Worm (Caenorhabditis elegans) whole organism, L2 larva: ENCODE data around the gene timm-17B.1.

Source experiments
- C34F6.9 ChIP-seq: fragments of 150-350 bp; optimal IDR thresholded peaks from 2 replicates; lab custom pipeline; 2014; ENCODE audit warnings: missing biosample characterization, missing genetic modification characterization
- F13H6.1 ChIP-seq: sonication (generic microtip); optimal IDR thresholded peaks from 2 replicates; lab custom pipeline; 2016; ENCODE audit warnings: missing genetic modification characterization, missing compliant biosample characterization
- R02D3.7 ChIP-seq: fragments of 150-350 bp; optimal IDR thresholded peaks from 2 replicates; lab custom pipeline; 2014; ENCODE audit warnings: missing biosample characterization, missing genetic modification characterization
- Y55F3AM.14 ChIP-seq: fragments of 200-800 bp; sonication (Bioruptor generic); optimal IDR thresholded peaks from 2 replicates; lab custom pipeline; 2018; ENCODE audit warnings: mild to moderate bottlenecking, missing genetic modification characterization, missing compliant biosample characterization
- ZK546.5 ChIP-seq: sonication (generic microtip); optimal IDR thresholded peaks from 2 replicates; lab custom pipeline; 2017; ENCODE audit warnings: missing biosample characterization, missing genetic modification characterization
- alr-1 ChIP-seq: fragments of 150-350 bp; optimal IDR thresholded peaks from 2 replicates; lab custom pipeline; 2014; ENCODE audit warnings: missing biosample characterization, missing genetic modification characterization
- aly-2 ChIP-seq: fragments of 150-350 bp; optimal IDR thresholded peaks from 2 replicates; lab custom pipeline; 2014; ENCODE audit warnings: missing biosample characterization, missing genetic modification characterization
- ama-1 ChIP-seq: fragments of 150-350 bp; optimal IDR thresholded peaks from 2 replicates; lab custom pipeline; 2018; ENCODE audit warnings: inconsistent platforms
- blmp-1 ChIP-seq: sonication (generic microtip); optimal IDR thresholded peaks from 2 replicates; lab custom pipeline; 2017; ENCODE audit warnings: missing genetic modification characterization, mild to moderate bottlenecking, missing compliant biosample characterization, antibody characterized with exemption, moderate library complexity; ENCODE audit not compliant: insufficient read depth
- ceh-16 ChIP-seq: fragments of 150-350 bp; optimal IDR thresholded peaks from 2 replicates; lab custom pipeline; 2014; ENCODE audit warnings: missing biosample characterization, missing genetic modification characterization
- ceh-82 ChIP-seq: fragments of 150-350 bp; optimal IDR thresholded peaks from 2 replicates; lab custom pipeline; 2014; ENCODE audit warnings: missing biosample characterization, missing genetic modification characterization
- crh-2 ChIP-seq: sonication (generic microtip); optimal IDR thresholded peaks from 2 replicates; lab custom pipeline; 2017; ENCODE audit warnings: missing biosample characterization, missing genetic modification characterization
- dmd-4 ChIP-seq: sonication (generic microtip); optimal IDR thresholded peaks from 2 replicates; lab custom pipeline; 2017; ENCODE audit warnings: missing biosample characterization, missing genetic modification characterization
- egl-27 ChIP-seq: sonication (generic microtip); optimal IDR thresholded peaks from 3 replicates; lab custom pipeline; 2017; ENCODE audit warnings: missing biosample characterization, missing genetic modification reagents, missing genetic modification characterization
- elt-1 ChIP-seq: fragments of 150-350 bp; optimal IDR thresholded peaks from 2 replicates; lab custom pipeline; 2014; ENCODE audit warnings: missing biosample characterization, missing genetic modification characterization
- elt-3 ChIP-seq: sonication (generic microtip); optimal IDR thresholded peaks from 2 replicates; lab custom pipeline; 2017; ENCODE audit warnings: missing biosample characterization, missing genetic modification characterization
- fos-1 ChIP-seq: fragments of 150-350 bp; optimal IDR thresholded peaks from 2 replicates; lab custom pipeline; 2014; ENCODE audit warnings: missing biosample characterization, missing genetic modification characterization
- gmeb-1 ChIP-seq: fragments of 150-350 bp; optimal IDR thresholded peaks from 2 replicates; lab custom pipeline; 2014; ENCODE audit warnings: missing biosample characterization, missing genetic modification characterization
- lin-11 ChIP-seq: fragments of 150-350 bp; sonication (generic microtip); optimal IDR thresholded peaks from 2 replicates; lab custom pipeline; 2014; ENCODE audit warnings: missing biosample characterization, missing genetic modification characterization, inconsistent platforms, mixed read lengths
- lin-13 ChIP-seq: fragments of 150-350 bp; optimal IDR thresholded peaks from 2 replicates; lab custom pipeline; 2014; ENCODE audit warnings: missing biosample characterization, missing genetic modification reagents, missing genetic modification characterization
- lin-39 ChIP-seq: fragments of 150-350 bp; optimal IDR thresholded peaks from 2 replicates; lab custom pipeline; 2014; ENCODE audit warnings: missing biosample characterization, missing genetic modification reagents, missing genetic modification characterization
- lsy-2 ChIP-seq, 2 experiments: fragments of 150-350 bp in 1 of 2; sonication (generic microtip) in 1 of 2; optimal IDR thresholded peaks; 2 replicates each; lab custom pipeline; 2014 to 2017; ENCODE audit warnings: missing biosample characterization in 2 of 2, missing genetic modification characterization in 2 of 2
- mab-5 ChIP-seq: fragments of 150-350 bp; optimal IDR thresholded peaks from 2 replicates; lab custom pipeline; 2014; ENCODE audit warnings: missing biosample characterization, missing genetic modification characterization
- mbf-1 ChIP-seq: sonication (generic microtip); optimal IDR thresholded peaks from 2 replicates; lab custom pipeline; 2017; ENCODE audit warnings: missing biosample characterization, missing genetic modification characterization
- mdl-1 ChIP-seq, 2 experiments: fragments of 150-350 bp in 1 of 2; sonication (generic microtip) in 1 of 2; optimal IDR thresholded peaks; 2 replicates each; lab custom pipeline; 2017; ENCODE audit warnings: missing biosample characterization in 2 of 2, missing genetic modification characterization in 2 of 2
- nhr-10 ChIP-seq: sonication (generic microtip); optimal IDR thresholded peaks from 2 replicates; lab custom pipeline; 2017; ENCODE audit warnings: missing biosample characterization, missing genetic modification characterization
- nhr-11 ChIP-seq: fragments of 150-350 bp; optimal IDR thresholded peaks from 2 replicates; lab custom pipeline; 2014; ENCODE audit warnings: missing biosample characterization, missing genetic modification characterization
- nhr-12 ChIP-seq: fragments of 150-350 bp; optimal IDR thresholded peaks from 2 replicates; lab custom pipeline; 2014; ENCODE audit warnings: missing biosample characterization, missing genetic modification characterization
- nhr-129 ChIP-seq: fragments of 150-350 bp; optimal IDR thresholded peaks from 2 replicates; lab custom pipeline; 2014; ENCODE audit warnings: missing biosample characterization, missing genetic modification characterization
- nhr-21 ChIP-seq: fragments of 150-350 bp; optimal IDR thresholded peaks from 2 replicates; lab custom pipeline; 2014; ENCODE audit warnings: missing biosample characterization, missing genetic modification characterization
- nhr-23 ChIP-seq: fragments of 150-350 bp; optimal IDR thresholded peaks from 2 replicates; lab custom pipeline; 2014; ENCODE audit warnings: missing biosample characterization, missing genetic modification reagents, missing genetic modification characterization
- nhr-237 ChIP-seq: fragments of 150-350 bp; optimal IDR thresholded peaks from 2 replicates; lab custom pipeline; 2014; ENCODE audit warnings: missing biosample characterization, missing genetic modification characterization
- nhr-25 ChIP-seq: fragments of 150-350 bp; sonication (generic microtip); optimal IDR thresholded peaks from 3 replicates; lab custom pipeline; 2014; ENCODE audit warnings: missing biosample characterization, missing genetic modification characterization
- nhr-6 ChIP-seq: fragments of 150-350 bp; optimal IDR thresholded peaks from 2 replicates; lab custom pipeline; 2014; ENCODE audit warnings: missing biosample characterization, missing genetic modification characterization
- nhr-77 ChIP-seq: fragments of 150-350 bp; optimal IDR thresholded peaks from 2 replicates; lab custom pipeline; 2014; ENCODE audit warnings: missing biosample characterization, missing genetic modification characterization
- peb-1 ChIP-seq: fragments of 150-350 bp; optimal IDR thresholded peaks from 2 replicates; lab custom pipeline; 2014; ENCODE audit warnings: missing biosample characterization, missing genetic modification characterization
- sem-4 ChIP-seq: fragments of 150-350 bp; optimal IDR thresholded peaks from 2 replicates; lab custom pipeline; 2014; ENCODE audit warnings: missing biosample characterization, missing genetic modification reagents, missing genetic modification characterization
- skn-1 ChIP-seq: sonication (generic microtip); optimal IDR thresholded peaks from 2 replicates; lab custom pipeline; 2017; ENCODE audit warnings: missing biosample characterization, missing genetic modification characterization
- sma-3 ChIP-seq: sonication (generic microtip); optimal IDR thresholded peaks from 2 replicates; lab custom pipeline; 2016; ENCODE audit warnings: missing genetic modification reagents, missing genetic modification characterization, missing compliant biosample characterization
- sma-9 ChIP-seq, 2 experiments: fragments of 150-350 bp in 1 of 2; sonication (generic microtip) in 1 of 2; optimal IDR thresholded peaks; 2 replicates each; lab custom pipeline; 2014 to 2016; ENCODE audit warnings: missing genetic modification characterization in 2 of 2, mild to moderate bottlenecking in 1 of 2, missing biosample characterization in 1 of 2, missing compliant biosample characterization in 1 of 2, missing genetic modification reagents in 1 of 2, moderate library complexity in 1 of 2
- snpc-4 ChIP-seq: fragments of 150-350 bp; optimal IDR thresholded peaks from 2 replicates; lab custom pipeline; 2014; ENCODE audit warnings: missing biosample characterization, missing genetic modification characterization
- unc-39 ChIP-seq: fragments of 150-350 bp; optimal IDR thresholded peaks from 2 replicates; lab custom pipeline; 2014; ENCODE audit warnings: missing biosample characterization, missing genetic modification characterization
- unc-55 ChIP-seq: fragments of 150-350 bp; sonication (generic microtip); optimal IDR thresholded peaks from 3 replicates; lab custom pipeline; 2014; ENCODE audit warnings: missing biosample characterization, missing genetic modification reagents, missing genetic modification characterization
- unc-62 ChIP-seq: fragments of 150-350 bp; optimal IDR thresholded peaks from 2 replicates; lab custom pipeline; 2014; ENCODE audit warnings: missing biosample characterization, missing genetic modification reagents, missing genetic modification characterization
- zag-1 ChIP-seq: fragments of 150-350 bp; optimal IDR thresholded peaks from 2 replicates; lab custom pipeline; 2014; ENCODE audit warnings: missing biosample characterization, missing genetic modification characterization
- ztf-1 ChIP-seq: fragments of 200-800 bp; sonication (Bioruptor generic); conservative IDR thresholded peaks from 2 replicates; pipeline ENCODE4 v1.3.6; 2022; ENCODE audit warnings: missing genetic modification characterization, missing compliant biosample characterization
- ztf-11 ChIP-seq: sonication (generic microtip); optimal IDR thresholded peaks from 2 replicates; lab custom pipeline; 2017; ENCODE audit warnings: missing biosample characterization, missing genetic modification characterization
- ztf-4 ChIP-seq: fragments of 150-350 bp; optimal IDR thresholded peaks from 2 replicates; lab custom pipeline; 2014; ENCODE audit warnings: missing biosample characterization, missing genetic modification characterization

Gene timm-17B.1

ce11 chrIV:4751814-4752213, 6.5 kb upstream of the timm-17B.1 start, which contains the start of gene Y17G9B.4:
TSS of gene Y17G9B.4 (plus strand) at chrIV:4752119.
- TF ChIP-seq mdl-1 (tag; optimal IDR thresholded peaks at IDR 0.05; lab: Kevin White, UChicago) (no peak), zag-1 (tag; lab: Kevin White, UChicago) (no peak), elt-3 (tag; lab: Kevin White, UChicago) (no peak), unc-62 (GFP tag; lab: Kevin White, UChicago) (no peak), egl-27 (tag; lab: Kevin White, UChicago) (no peak), ztf-1 (GFP tag; lab: Robert Waterston, UW) (no peak), ama-1 (lab: Kevin White, UChicago) (no peak), ztf-4 (tag; lab: Kevin White, UChicago) (no peak), sma-3 (GFP tag; lab: Kevin White, UChicago) (no peak), gmeb-1 (tag; lab: Kevin White, UChicago) (no peak), mab-5 (no peak), lin-39 (tag; lab: Kevin White, UChicago) (no peak), ZK546.5 (tag; lab: Kevin White, UChicago) (no peak), aly-2 (tag; lab: Kevin White, UChicago) (no peak), lin-13 (GFP tag; lab: Kevin White, UChicago) (no peak), nhr-23 (tag; lab: Kevin White, UChicago) (no peak), lin-11 (no peak), unc-55 (GFP tag; lab: Kevin White, UChicago) (no peak)

ce11 chrIV:4749728-4750278, 4.5 kb upstream of the timm-17B.1 start, which contains the start of the genes rpl-20 and Y17G9B.5:
TSS of gene rpl-20 (minus strand) at chrIV:4749778.
TSS of gene Y17G9B.5 (plus strand) at chrIV:4750240.
- peak; percentile 99 for TF ChIP-seq lin-13 (GFP tag; lab: Kevin White, UChicago)
- TF ChIP-seq nhr-77 (tag; lab: Kevin White, UChicago) = peak; percentile 95
- TF ChIP-seq ceh-82 (tag; lab: Kevin White, UChicago) = peak; percentile 97
- TF ChIP-seq sma-9 (GFP tag; optimal IDR thresholded peaks at IDR 0.05; lab: Kevin White, UChicago) = peak; percentile 100
- no peak for TF ChIP-seq sma-9 (tag; optimal IDR thresholded peaks at IDR 0.05; lab: Kevin White, UChicago)
- peak; percentile 100 for TF ChIP-seq ztf-4 (tag; lab: Kevin White, UChicago)
- TF ChIP-seq dmd-4 (tag; lab: Kevin White, UChicago) = peak; percentile 84
- peak; percentile 100 for TF ChIP-seq egl-27 (tag; lab: Kevin White, UChicago)
- peak; percentile 100 for TF ChIP-seq nhr-6
- TF ChIP-seq ztf-11 (tag; lab: Kevin White, UChicago) = peak; percentile 74
- peak; percentile 95 for TF ChIP-seq ama-1 (lab: Kevin White, UChicago)
- TF ChIP-seq C34F6.9 (tag; lab: Kevin White, UChicago) = peak; percentile 100
- peak; percentile 71 for TF ChIP-seq mbf-1 (tag; lab: Kevin White, UChicago)
- TF ChIP-seq nhr-237 (tag; lab: Kevin White, UChicago) = peak; percentile 94
- peak; percentile 97 for TF ChIP-seq alr-1 (tag; lab: Kevin White, UChicago)
- TF ChIP-seq lin-11 = peak; percentile 98
- peak; percentile 84; the same call in 1 of the 2 replicates for TF ChIP-seq ztf-1 (GFP tag; lab: Robert Waterston, UW)
- TF ChIP-seq Y55F3AM.14 (GFP tag; lab: Kevin White, UChicago) = peak; percentile 100
- TF ChIP-seq mab-5 = peak; percentile 98
- peak; percentile 100 for TF ChIP-seq crh-2 (tag; lab: Kevin White, UChicago)
- TF ChIP-seq unc-55 (GFP tag; lab: Kevin White, UChicago) = peak; percentile 100
- TF ChIP-seq lsy-2 (tag; optimal IDR thresholded peaks at IDR 0.05; lab: Kevin White, UChicago) = peak; percentile 100
- peak; percentile 97 for TF ChIP-seq skn-1 (tag; lab: Kevin White, UChicago)
- no peak for TF ChIP-seq peb-1 (tag; lab: Kevin White, UChicago)
- peak; percentile 85 for TF ChIP-seq nhr-11 (tag; lab: Kevin White, UChicago)
- TF ChIP-seq nhr-21 = peak; percentile 100
- TF ChIP-seq snpc-4 = peak; percentile 95
- peak; percentile 100 for TF ChIP-seq R02D3.7 (tag; lab: Kevin White, UChicago)
- peak; percentile 98 for TF ChIP-seq zag-1 (tag; lab: Kevin White, UChicago)
- peak; percentile 94 for TF ChIP-seq ZK546.5 (tag; lab: Kevin White, UChicago)
- peak; percentile 52 for TF ChIP-seq elt-1 (tag; lab: Kevin White, UChicago)
- peak; percentile 100 for TF ChIP-seq fos-1 (tag; lab: Kevin White, UChicago)
- TF ChIP-seq nhr-12 (tag; lab: Kevin White, UChicago) = peak; percentile 83
- peak; percentile 96 for TF ChIP-seq nhr-10 (tag; lab: Kevin White, UChicago)
- peak; percentile 94 for TF ChIP-seq lin-39 (tag; lab: Kevin White, UChicago)
- peak; percentile 54 to 94 for TF ChIP-seq mdl-1 (tag; optimal IDR thresholded peaks at IDR 0.05; lab: Kevin White, UChicago)
- TF ChIP-seq nhr-25 (tag; lab: Kevin White, UChicago) = peak; percentile 100
- TF ChIP-seq F13H6.1 (tag; lab: Kevin White, UChicago) = peak; percentile 100
- peak; percentile 98 for TF ChIP-seq gmeb-1 (tag; lab: Kevin White, UChicago)
- TF ChIP-seq blmp-1 (tag; lab: Kevin White, UChicago) = peak; percentile 98
- TF ChIP-seq sma-3 (GFP tag; lab: Kevin White, UChicago) = peak; percentile 100
- TF ChIP-seq nhr-23 (tag; lab: Kevin White, UChicago) = no peak
- TF ChIP-seq nhr-129 (tag; lab: Kevin White, UChicago) = peak; percentile 99
- no peak for TF ChIP-seq aly-2 (tag; lab: Kevin White, UChicago)
- TF ChIP-seq ceh-16 (tag; lab: Kevin White, UChicago) = peak; percentile 99
- peak; percentile 100 for TF ChIP-seq unc-62 (GFP tag; lab: Kevin White, UChicago)
- TF ChIP-seq unc-39 (tag; lab: Kevin White, UChicago) = peak; percentile 77
- no peak for TF ChIP-seq elt-3 (tag; lab: Kevin White, UChicago)
- TF ChIP-seq sem-4 (tag; lab: Kevin White, UChicago) = peak; percentile 100
